Fruit fly (Drosophila melanogaster): ENCODE results near the gene Chrac-16.

DNA sequence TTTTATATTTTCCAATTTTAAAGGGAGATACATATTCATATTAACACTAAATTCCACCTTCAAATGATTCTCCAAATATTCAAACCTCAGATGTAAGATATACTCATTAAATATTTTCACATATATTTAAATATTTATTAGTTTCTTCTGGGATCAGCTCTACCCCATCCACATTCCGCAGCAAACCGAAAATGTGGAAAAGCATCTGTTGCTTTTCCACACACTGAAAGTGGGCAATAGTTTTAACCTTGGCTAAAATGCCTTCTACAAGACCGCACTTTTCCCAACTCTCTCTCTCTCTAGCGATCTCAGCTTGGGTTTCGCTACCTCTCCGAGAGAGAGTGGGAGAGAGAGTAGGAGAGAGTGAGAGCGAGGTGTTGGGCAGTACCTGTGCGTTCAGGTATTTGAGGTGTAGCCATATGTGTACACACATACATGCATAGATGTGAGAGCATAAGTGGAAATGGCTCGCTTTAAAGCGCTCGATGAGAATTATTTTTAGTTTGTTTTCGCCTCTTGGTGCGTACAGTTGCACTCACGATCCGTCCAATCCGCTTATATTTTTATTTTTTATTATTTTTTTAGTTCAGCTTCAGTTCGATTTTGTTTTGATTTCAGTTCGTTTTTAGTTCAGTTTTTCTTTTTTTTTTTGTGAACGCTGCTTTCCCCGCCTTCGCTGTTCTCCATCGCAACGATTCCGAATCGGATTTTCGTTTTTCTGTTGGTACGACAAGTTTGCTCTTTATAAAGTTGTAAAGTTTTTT is 10.9 kb downstream of the Chrac-16 start, which contains the start of gene CG1806:
- no peak for TF ChIP-seq Hr78 (GFP tag; optimal IDR thresholded peaks at IDR 0.05)
- TF ChIP-seq rgr (GFP tag; optimal IDR thresholded peaks at IDR 0.05) = no peak
- TF ChIP-seq lola (GFP tag; optimal IDR thresholded peaks at IDR 0.05) = no peak
- no peak for TF ChIP-seq usp (GFP tag; optimal IDR thresholded peaks at IDR 0.05)
- TF ChIP-seq woc (GFP tag; optimal IDR thresholded peaks at IDR 0.05) = no peak
- TF ChIP-seq h (GFP tag; optimal IDR thresholded peaks at IDR 0.05) = peak; percentile 20

Measured in whole organism, wandering third instar larva.